Fruit fly (Drosophila melanogaster): Measurements from ENCODE around the gene CG5196.
A peak's percentile ranks its signal among the peaks of the same experiment; 100 is the strongest.

Gene CG5196

dm6 chr3R:12383784-12384183 is 24.3 kb upstream of the CG5196 start:
- TF ChIP-seq sv (GFP tag; optimal IDR thresholded peaks at IDR 0.05) (no peak), Vsx2 (GFP tag; optimal IDR thresholded peaks at IDR 0.05; ENCODE audit: partially characterized antibody) (no peak), CrebA (GFP tag; optimal IDR thresholded peaks at IDR 0.05; ENCODE audit: borderline replicate concordance) (peak; percentile 14), Rel (GFP tag; optimal IDR thresholded peaks at IDR 0.05) (no peak), Rel (tag; optimal IDR thresholded peaks at IDR 0.05) (peak; percentile 87), Hr78 (GFP tag; optimal IDR thresholded peaks at IDR 0.05) (no peak)

- no peak for TF ChIP-seq Dif (GFP tag; optimal IDR thresholded peaks at IDR 0.05; ENCODE audit: partially characterized antibody)
- no peak for TF ChIP-seq psq (GFP tag; optimal IDR thresholded peaks at IDR 0.05)
Measured at dm6 chr3R:12384274-12384673, 23.8 kb upstream of the CG5196 start.

dm6 chr3R:12385949-12386348 is 22.2 kb upstream of the CG5196 start, which contains the start of gene Sol1:
TSS of gene Sol1 (plus strand) at chr3R:12386249.
- TF ChIP-seq pan (optimal IDR thresholded peaks at IDR 0.05) (no peak), Sp1 (GFP tag; optimal IDR thresholded peaks at IDR 0.05) (no peak), foxo (GFP tag; optimal IDR thresholded peaks at IDR 0.05) (no peak), fru (GFP tag; optimal IDR thresholded peaks at IDR 0.05) (no peak), CrebA (GFP tag; optimal IDR thresholded peaks at IDR 0.05; ENCODE audit: borderline replicate concordance) (no peak), Rel (GFP tag; optimal IDR thresholded peaks at IDR 0.05) (no peak), Rel (tag; optimal IDR thresholded peaks at IDR 0.05) (no peak), Myc (optimal IDR thresholded peaks at IDR 0.05) (no peak), Jra (GFP tag; optimal IDR thresholded peaks at IDR 0.05) (no peak), CG9705 (GFP tag; optimal IDR thresholded peaks at IDR 0.05) (no peak)

dm6 chr3R:12386965-12387364 is 21.2 kb upstream of the CG5196 start, which contains the start of gene CG33098:
TSS of gene CG33098 (plus strand) at chr3R:12387188.
- TF ChIP-seq jim (GFP tag; optimal IDR thresholded peaks at IDR 0.05) = no peak
- TF ChIP-seq foxo (GFP tag; optimal IDR thresholded peaks at IDR 0.05) = no peak
- TF ChIP-seq tai (GFP tag; optimal IDR thresholded peaks at IDR 0.05) = no peak
- TF ChIP-seq Jra (GFP tag; optimal IDR thresholded peaks at IDR 0.05) = no peak
- no peak for TF ChIP-seq Dif (GFP tag; optimal IDR thresholded peaks at IDR 0.05; ENCODE audit: partially characterized antibody)
- no peak for TF ChIP-seq pan (optimal IDR thresholded peaks at IDR 0.05)
- TF ChIP-seq fru (GFP tag; optimal IDR thresholded peaks at IDR 0.05) = no peak
- no peak for TF ChIP-seq Hnf4 (GFP tag; optimal IDR thresholded peaks at IDR 0.05)
- no peak for TF ChIP-seq sage (GFP tag; optimal IDR thresholded peaks at IDR 0.05)
- no peak for TF ChIP-seq brk (GFP tag; optimal IDR thresholded peaks at IDR 0.05)
- no peak for TF ChIP-seq psq (GFP tag; optimal IDR thresholded peaks at IDR 0.05)
- no peak for TF ChIP-seq dmrt93B (GFP tag; optimal IDR thresholded peaks at IDR 0.05)
- no peak for TF ChIP-seq usp (GFP tag; optimal IDR thresholded peaks at IDR 0.05)

dm6 chr3R:12395880-12396279 is 12.2 kb upstream of the CG5196 start, which contains the start of the genes CG10096 and CG10097:
TSS of gene CG10096 (minus strand) at chr3R:12395980.
TSS of gene CG10097 (minus strand) at chr3R:12395980.
- no peak for TF ChIP-seq HLH106 (tag; optimal IDR thresholded peaks at IDR 0.05)
- no peak for TF ChIP-seq brk (GFP tag; optimal IDR thresholded peaks at IDR 0.05)
- no peak for TF ChIP-seq pan (optimal IDR thresholded peaks at IDR 0.05)
- no peak for TF ChIP-seq Dif (GFP tag; optimal IDR thresholded peaks at IDR 0.05; ENCODE audit: partially characterized antibody)
- TF ChIP-seq Jra (GFP tag; optimal IDR thresholded peaks at IDR 0.05) = no peak
- TF ChIP-seq Hnf4 (GFP tag; optimal IDR thresholded peaks at IDR 0.05) = no peak

dm6 chr3R:12398054-12398453 is 10.1 kb upstream of the CG5196 start:
- TF ChIP-seq Myc (optimal IDR thresholded peaks at IDR 0.05) (no peak), h (GFP tag; optimal IDR thresholded peaks at IDR 0.05) (peak; percentile 24), GATAd (GFP tag; optimal IDR thresholded peaks at IDR 0.05) (no peak), sage (GFP tag; optimal IDR thresholded peaks at IDR 0.05) (peak; percentile 38), woc (GFP tag; optimal IDR thresholded peaks at IDR 0.05) (no peak), CrebA (GFP tag; optimal IDR thresholded peaks at IDR 0.05; ENCODE audit: borderline replicate concordance) (peak; percentile 28), usp (GFP tag; optimal IDR thresholded peaks at IDR 0.05) (no peak), dsf (GFP tag; optimal IDR thresholded peaks at IDR 0.05; ENCODE audit: borderline replicate concordance) (no peak), ey (GFP tag; optimal IDR thresholded peaks at IDR 0.05) (no peak)
